Fruit fly (Drosophila melanogaster) whole organism, embryonic: ENCODE data around the gene plum.

Experiments
- CG10267 ChIP-seq: fragments of 200-800 bp; sonication (Bioruptor generic); optimal IDR thresholded peaks from 2 replicates; lab custom pipeline; 2018; ENCODE audit warnings: missing biosample characterization, mild to moderate bottlenecking, missing genetic modification characterization, moderate library complexity
- peb ChIP-seq: fragments of 200-800 bp; sonication (Bioruptor generic); IDR thresholded peaks from 2 replicates; pipeline ENCODE4 v1.3.6; 2022; ENCODE audit warnings: missing biosample characterization, missing genetic modification characterization

- no peak for TF ChIP-seq CG10267 (tag; lab: Kevin White, UChicago)
- TF ChIP-seq peb: no peak
Observed at dm6 chr3R:26522071-26522683, 12.8 kb downstream of the plum start.
